Worm (Caenorhabditis elegans) whole organism, L3 larva: ENCODE measurements around the gene C50C3.19.

Experiments
- R02D3.7 ChIP-seq: fragments of 150-350 bp; optimal IDR thresholded peaks from 2 replicates; lab custom pipeline; 2014; ENCODE audit warnings: missing biosample characterization, missing genetic modification characterization
- aly-2 ChIP-seq: fragments of 150-350 bp; optimal IDR thresholded peaks from 2 replicates; lab custom pipeline; 2014; ENCODE audit warnings: missing biosample characterization, missing genetic modification characterization
- ama-1 ChIP-seq: fragments of 150-350 bp; optimal IDR thresholded peaks from 2 replicates; lab custom pipeline; 2018
- ceh-9 ChIP-seq: sonication (generic microtip); optimal IDR thresholded peaks from 2 replicates; lab custom pipeline; 2018; ENCODE audit warnings: missing biosample characterization, missing genetic modification characterization
- elt-1 ChIP-seq: fragments of 150-350 bp; optimal IDR thresholded peaks from 2 replicates; lab custom pipeline; 2014; ENCODE audit warnings: missing biosample characterization, missing genetic modification characterization
- fkh-10 ChIP-seq: sonication (generic microtip); optimal IDR thresholded peaks from 2 replicates; lab custom pipeline; 2017; ENCODE audit warnings: missing biosample characterization, missing genetic modification reagents, missing genetic modification characterization
- fos-1 ChIP-seq: fragments of 150-350 bp; optimal IDR thresholded peaks from 2 replicates; lab custom pipeline; 2014; ENCODE audit warnings: missing biosample characterization, missing genetic modification characterization
- lsy-12 ChIP-seq: sonication (generic microtip); optimal IDR thresholded peaks from 2 replicates; lab custom pipeline; 2016; ENCODE audit warnings: mild to moderate bottlenecking, missing genetic modification characterization, missing compliant biosample characterization
- mdl-1 ChIP-seq: fragments of 150-350 bp; optimal IDR thresholded peaks from 2 replicates; lab custom pipeline; 2014; ENCODE audit warnings: missing biosample characterization, missing genetic modification characterization
- nhr-28 ChIP-seq: fragments of 150-350 bp; optimal IDR thresholded peaks from 2 replicates; lab custom pipeline; 2014; ENCODE audit warnings: missing biosample characterization, missing genetic modification characterization
- pha-4 ChIP-seq: fragments of 150-350 bp; optimal IDR thresholded peaks from 2 replicates; lab custom pipeline; 2014; ENCODE audit warnings: missing biosample characterization, missing genetic modification reagents, missing genetic modification characterization
- snpc-4 ChIP-seq: fragments of 150-350 bp; optimal IDR thresholded peaks from 2 replicates; lab custom pipeline; 2014; ENCODE audit warnings: missing biosample characterization, missing genetic modification characterization
- zag-1 ChIP-seq: fragments of 150-350 bp; optimal IDR thresholded peaks from 2 replicates; lab custom pipeline; 2014; ENCODE audit warnings: missing biosample characterization, missing genetic modification characterization
- ztf-4 ChIP-seq: fragments of 150-350 bp; optimal IDR thresholded peaks from 2 replicates; lab custom pipeline; 2014; ENCODE audit warnings: missing biosample characterization, missing genetic modification characterization

DNA sequence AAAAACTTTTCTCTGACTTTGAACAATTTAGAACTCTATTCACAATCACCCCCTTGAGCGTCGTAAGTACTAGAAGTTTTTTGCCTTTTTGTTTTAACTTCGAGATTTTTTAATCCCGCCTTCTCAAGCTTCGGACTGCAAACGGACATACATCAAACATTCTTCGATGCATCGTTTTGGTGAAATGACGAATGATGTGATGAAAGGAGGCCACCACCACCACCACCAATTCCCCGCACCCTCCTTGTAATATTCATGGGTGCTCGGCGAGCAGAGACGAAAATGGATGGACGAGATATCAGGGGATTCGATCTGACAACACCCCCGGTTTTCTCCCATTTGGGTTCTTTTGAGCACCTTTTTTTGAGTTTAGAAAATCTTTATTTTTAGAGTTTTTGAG lies 44.6 kb upstream of the C50C3.19 start:
- TF ChIP-seq nhr-28 (tag; lab: Kevin White, UChicago) (no peak), ama-1 (lab: Kevin White, UChicago) (no peak), ztf-4 (tag; lab: Kevin White, UChicago) (no peak), lsy-12 (tag; lab: Kevin White, UChicago) (no peak), R02D3.7 (tag; lab: Kevin White, UChicago) (no peak), mdl-1 (tag; lab: Kevin White, UChicago) (no peak), pha-4 (tag; lab: Kevin White, UChicago) (no peak), ceh-9 (tag; lab: Kevin White, UChicago) (no peak), snpc-4 (tag; lab: Kevin White, UChicago) (no peak), fkh-10 (GFP tag; lab: Kevin White, UChicago) (no peak), aly-2 (tag; lab: Kevin White, UChicago) (no peak), zag-1 (tag; lab: Kevin White, UChicago) (no peak), elt-1 (tag; lab: Kevin White, UChicago) (no peak), fos-1 (no peak)
